Worm (Caenorhabditis elegans) whole organism, L1 larva: ENCODE measurements around the gene F47B8.4.

Experiments used
- C04F5.9 ChIP-seq: sonication (generic microtip); optimal IDR thresholded peaks from 2 replicates; lab custom pipeline; 2016; ENCODE audit warnings: missing genetic modification characterization, missing compliant biosample characterization
- C16A3.4 ChIP-seq: fragments of 150-350 bp; optimal IDR thresholded peaks from 2 replicates; lab custom pipeline; 2014; ENCODE audit warnings: missing biosample characterization, missing genetic modification characterization
- alr-1 ChIP-seq: fragments of 200-800 bp; sonication (Bioruptor generic); optimal IDR thresholded peaks from 2 replicates; lab custom pipeline; 2018; ENCODE audit warnings: borderline replicate concordance, mild to moderate bottlenecking, missing genetic modification characterization, missing compliant biosample characterization
- aly-2 ChIP-seq: fragments of 150-350 bp; optimal IDR thresholded peaks from 2 replicates; lab custom pipeline; 2014; ENCODE audit warnings: missing biosample characterization, missing genetic modification characterization
- blmp-1 ChIP-seq: fragments of 150-350 bp; optimal IDR thresholded peaks from 2 replicates; lab custom pipeline; 2014; ENCODE audit warnings: missing biosample characterization, missing genetic modification characterization
- ceh-63 ChIP-seq: fragments of 200-800 bp; sonication (Bioruptor generic); optimal IDR thresholded peaks from 2 replicates; lab custom pipeline; 2018; ENCODE audit warnings: mild to moderate bottlenecking, missing genetic modification characterization, missing compliant biosample characterization
- ceh-82 ChIP-seq, 3 experiments: fragments of 150-350 bp in 1 of 3; sonication (generic microtip) in 2 of 3; optimal IDR thresholded peaks; 2 replicates each; lab custom pipeline; 2014 to 2017; ENCODE audit warnings: missing biosample characterization in 3 of 3, missing genetic modification characterization in 3 of 3
- ceh-88 ChIP-seq: fragments of 200-800 bp; sonication (Bioruptor generic); IDR thresholded peaks from 2 replicates; pipeline ENCODE4 v1.3.6; 2022; ENCODE audit warnings: missing genetic modification characterization, missing compliant biosample characterization
- dpl-1 ChIP-seq, 3 experiments: fragments of 150-350 bp in 2 of 3; sonication (generic microtip) in 1 of 3; optimal IDR thresholded peaks; 2 replicates each; lab custom pipeline; 2014 to 2017; ENCODE audit warnings: missing biosample characterization in 3 of 3, missing genetic modification characterization in 3 of 3, missing genetic modification reagents in 3 of 3
- dsc-1 ChIP-seq: sonication (generic microtip); optimal IDR thresholded peaks from 2 replicates; lab custom pipeline; 2016; ENCODE audit warnings: mild to moderate bottlenecking, missing genetic modification characterization, missing compliant biosample characterization
- efl-1 ChIP-seq, 4 experiments: fragments of 150-350 bp; optimal IDR thresholded peaks in 3 of 4; peaks in 1 of 4; 1 replicate in 1 of 4; 2 replicates in 3 of 4; lab custom pipeline; 2014; ENCODE audit warnings: missing biosample characterization in 2 of 4, missing genetic modification characterization in 2 of 4, missing genetic modification reagents in 2 of 4
- efl-3 ChIP-seq: fragments of 200-800 bp; sonication (Bioruptor generic); optimal IDR thresholded peaks from 2 replicates; lab custom pipeline; 2018; ENCODE audit warnings: mild to moderate bottlenecking, missing genetic modification characterization, missing compliant biosample characterization
- egl-13 ChIP-seq: sonication (generic microtip); optimal IDR thresholded peaks from 2 replicates; lab custom pipeline; 2016; ENCODE audit warnings: missing genotype, missing genetic modification reagents, missing genetic modification characterization, missing compliant biosample characterization
- elt-2 ChIP-seq: sonication (generic microtip); optimal IDR thresholded peaks from 2 replicates; lab custom pipeline; 2016; ENCODE audit warnings: missing genetic modification characterization, mild to moderate bottlenecking, inconsistent platforms, missing compliant biosample characterization, missing genetic modification reagents
- ets-5 ChIP-seq: fragments of 200-800 bp; sonication (Bioruptor generic); IDR thresholded peaks from 2 replicates; pipeline ENCODE4 v1.3.6; 2022; ENCODE audit warnings: missing genetic modification characterization, missing compliant biosample characterization
- fkh-10 ChIP-seq: sonication (generic microtip); optimal IDR thresholded peaks from 2 replicates; lab custom pipeline; 2017; ENCODE audit warnings: missing biosample characterization, missing genetic modification reagents, missing genetic modification characterization
- fkh-8 ChIP-seq: sonication (generic microtip); optimal IDR thresholded peaks from 2 replicates; lab custom pipeline; 2016; ENCODE audit warnings: mild to moderate bottlenecking, missing genetic modification characterization, missing compliant biosample characterization
- fos-1 ChIP-seq: fragments of 150-350 bp; optimal IDR thresholded peaks from 2 replicates; lab custom pipeline; 2014; ENCODE audit warnings: missing biosample characterization, missing genetic modification characterization
- hlh-17 ChIP-seq: fragments of 200-800 bp; sonication (Bioruptor generic); optimal IDR thresholded peaks from 2 replicates; lab custom pipeline; 2018; ENCODE audit warnings: missing genetic modification characterization, mild to moderate bottlenecking, missing compliant biosample characterization, moderate library complexity, borderline replicate concordance
- irx-1 ChIP-seq: sonication (generic microtip); optimal IDR thresholded peaks from 2 replicates; lab custom pipeline; 2016; ENCODE audit warnings: missing genetic modification characterization, missing compliant biosample characterization
- lin-13 ChIP-seq: fragments of 150-350 bp; optimal IDR thresholded peaks from 2 replicates; lab custom pipeline; 2014; ENCODE audit warnings: missing biosample characterization, missing genetic modification reagents, missing genetic modification characterization
- lin-14 ChIP-seq: fragments of 200-800 bp; sonication (Bioruptor generic); optimal IDR thresholded peaks from 2 replicates; lab custom pipeline; 2018; ENCODE audit warnings: mild to moderate bottlenecking, missing genetic modification characterization, moderate library complexity, missing compliant biosample characterization
- lin-35 ChIP-seq, 2 experiments: fragments of 150-350 bp; optimal IDR thresholded peaks; 2 replicates each; lab custom pipeline; 2014; ENCODE audit warnings: missing biosample characterization in 2 of 2, missing genetic modification characterization in 2 of 2, missing genetic modification reagents in 2 of 2
- lin-39 ChIP-seq: fragments of 150-350 bp; optimal IDR thresholded peaks from 2 replicates; lab custom pipeline; 2014; ENCODE audit warnings: missing biosample characterization, missing genetic modification reagents, missing genetic modification characterization
- lir-3 ChIP-seq: sonication (generic microtip); optimal IDR thresholded peaks from 2 replicates; lab custom pipeline; 2016; ENCODE audit warnings: mild to moderate bottlenecking, missing genetic modification characterization, moderate library complexity, missing compliant biosample characterization; ENCODE audit not compliant: poor library complexity
- mef-2 ChIP-seq: fragments of 150-350 bp; optimal IDR thresholded peaks from 2 replicates; lab custom pipeline; 2014; ENCODE audit warnings: missing biosample characterization, missing genetic modification characterization
- nhr-11 ChIP-seq: fragments of 150-350 bp; optimal IDR thresholded peaks from 2 replicates; lab custom pipeline; 2014; ENCODE audit warnings: missing biosample characterization, missing genetic modification characterization
- nhr-20 ChIP-seq: sonication (generic microtip); optimal IDR thresholded peaks from 2 replicates; lab custom pipeline; 2016; ENCODE audit warnings: mild to moderate bottlenecking, missing genetic modification characterization, missing compliant biosample characterization
- nhr-237 ChIP-seq: fragments of 150-350 bp; optimal IDR thresholded peaks from 2 replicates; lab custom pipeline; 2014; ENCODE audit warnings: missing biosample characterization, missing genetic modification characterization
- nhr-28 ChIP-seq: fragments of 150-350 bp; optimal IDR thresholded peaks from 2 replicates; lab custom pipeline; 2014; ENCODE audit warnings: missing biosample characterization, missing genetic modification characterization
- nhr-47 ChIP-seq: sonication (generic microtip); optimal IDR thresholded peaks from 2 replicates; lab custom pipeline; 2016; ENCODE audit warnings: mild to moderate bottlenecking, missing genetic modification characterization, moderate library complexity, missing compliant biosample characterization
- nhr-71 ChIP-seq: sonication (generic microtip); optimal IDR thresholded peaks from 2 replicates; lab custom pipeline; 2016; ENCODE audit warnings: mild to moderate bottlenecking, missing genetic modification characterization, moderate library complexity, missing compliant biosample characterization
- nhr-76 ChIP-seq: sonication (generic microtip); optimal IDR thresholded peaks from 2 replicates; lab custom pipeline; 2017; ENCODE audit warnings: missing biosample characterization, missing genetic modification characterization
- nhr-90 ChIP-seq: sonication (generic microtip); optimal IDR thresholded peaks from 2 replicates; lab custom pipeline; 2016; ENCODE audit warnings: mild to moderate bottlenecking, missing genetic modification characterization, missing compliant biosample characterization; ENCODE audit not compliant: poor library complexity
- pag-3 ChIP-seq: sonication (generic microtip); optimal IDR thresholded peaks from 2 replicates; lab custom pipeline; 2017; ENCODE audit warnings: missing genetic modification characterization, mild to moderate bottlenecking, missing compliant biosample characterization, antibody characterized with exemption, borderline replicate concordance; ENCODE audit not compliant: insufficient read depth
- pax-3 ChIP-seq: fragments of 200-800 bp; sonication (Bioruptor generic); optimal IDR thresholded peaks from 2 replicates; lab custom pipeline; 2018; ENCODE audit warnings: mild to moderate bottlenecking, missing genetic modification characterization, moderate library complexity, missing compliant biosample characterization
- rnt-1 ChIP-seq: sonication (generic microtip); optimal IDR thresholded peaks from 2 replicates; lab custom pipeline; 2016; ENCODE audit warnings: mild to moderate bottlenecking, missing genetic modification characterization, moderate library complexity, missing compliant biosample characterization
- snpc-4 ChIP-seq: fragments of 150-350 bp; optimal IDR thresholded peaks from 2 replicates; lab custom pipeline; 2014; ENCODE audit warnings: missing biosample characterization, missing genetic modification characterization
- snu-23 ChIP-seq: sonication (generic microtip); optimal IDR thresholded peaks from 2 replicates; lab custom pipeline; 2016; ENCODE audit warnings: missing genetic modification characterization, missing compliant biosample characterization
- sptf-1 ChIP-seq: fragments of 150-350 bp; optimal IDR thresholded peaks from 2 replicates; lab custom pipeline; 2014; ENCODE audit warnings: missing biosample characterization, missing genetic modification characterization
- sup-37 ChIP-seq: fragments of 200-800 bp; sonication (Bioruptor generic); optimal IDR thresholded peaks from 2 replicates; lab custom pipeline; 2018; ENCODE audit warnings: mild to moderate bottlenecking, missing genetic modification characterization, missing compliant biosample characterization
- unc-130 ChIP-seq: fragments of 150-350 bp; optimal IDR thresholded peaks from 2 replicates; lab custom pipeline; 2017; ENCODE audit warnings: missing biosample characterization, missing genetic modification characterization, inconsistent platforms
- unc-62 ChIP-seq: fragments of 150-350 bp; optimal IDR thresholded peaks from 2 replicates; lab custom pipeline; 2014; ENCODE audit warnings: missing biosample characterization, missing genetic modification reagents, missing genetic modification characterization
- unc-86 ChIP-seq: sonication (generic microtip); optimal IDR thresholded peaks from 2 replicates; lab custom pipeline; 2016; ENCODE audit warnings: missing genetic modification characterization, missing compliant biosample characterization
- unc-98 ChIP-seq: fragments of 200-800 bp; sonication (Bioruptor generic); IDR thresholded peaks from 2 replicates; pipeline ENCODE4 v1.3.6; 2022; ENCODE audit warnings: missing genetic modification characterization, missing compliant biosample characterization
- xbp-1 ChIP-seq: sonication (generic microtip); optimal IDR thresholded peaks from 2 replicates; lab custom pipeline; 2016; ENCODE audit warnings: missing genetic modification characterization, missing compliant biosample characterization
- zag-1 ChIP-seq: fragments of 150-350 bp; optimal IDR thresholded peaks from 2 replicates; lab custom pipeline; 2014; ENCODE audit warnings: missing biosample characterization, missing genetic modification characterization
- zip-4 ChIP-seq: fragments of 200-800 bp; sonication (Bioruptor generic); optimal IDR thresholded peaks from 2 replicates; lab custom pipeline; 2018; ENCODE audit warnings: mild to moderate bottlenecking, missing genetic modification characterization, moderate library complexity, missing compliant biosample characterization
- ztf-11 ChIP-seq, 2 experiments: sonication (generic microtip); optimal IDR thresholded peaks; 2 replicates each; lab custom pipeline; 2016 to 2017; ENCODE audit warnings: missing genetic modification characterization in 2 of 2, missing biosample characterization in 1 of 2, missing compliant biosample characterization in 1 of 2
- ztf-4 ChIP-seq: fragments of 150-350 bp; optimal IDR thresholded peaks from 2 replicates; lab custom pipeline; 2014; ENCODE audit warnings: missing biosample characterization, missing genetic modification characterization

F47B8.4 gene

ce11 chrV:14366487-14366962, 42.1 kb upstream of the F47B8.4 start (continued):
- peak; percentile 7 for TF ChIP-seq fkh-8
- TF ChIP-seq lir-3 (tag; lab: Kevin White, UChicago): no peak
- TF ChIP-seq elt-2 (tag; lab: Kevin White, UChicago): no peak
- TF ChIP-seq nhr-28: no peak
- no peak for TF ChIP-seq mef-2 (tag; lab: Kevin White, UChicago)
- TF ChIP-seq irx-1 (tag; lab: Kevin White, UChicago): no peak
- no peak for TF ChIP-seq hlh-17 (GFP tag; lab: Kevin White, UChicago)
- TF ChIP-seq alr-1 (tag; lab: Kevin White, UChicago): no peak
- no peak for TF ChIP-seq xbp-1 (tag; lab: Kevin White, UChicago)
- TF ChIP-seq ceh-63: no peak
- TF ChIP-seq snpc-4 (tag; lab: Kevin White, UChicago): no peak
- TF ChIP-seq ztf-11 (tag; optimal IDR thresholded peaks at IDR 0.05; lab: Kevin White, UChicago): no peak
- TF ChIP-seq ets-5 (GFP tag; lab: Robert Waterston, UW): no peak
- peak; percentile 31 for TF ChIP-seq nhr-47 (tag; lab: Kevin White, UChicago)
- no peak for TF ChIP-seq ztf-4
- no peak for TF ChIP-seq nhr-90 (tag; lab: Kevin White, UChicago)
- TF ChIP-seq efl-3 (GFP tag; lab: Kevin White, UChicago): no peak
- TF ChIP-seq unc-86 (tag; lab: Kevin White, UChicago): no peak
- no peak for TF ChIP-seq snu-23
- no peak for TF ChIP-seq nhr-71
- no peak for TF ChIP-seq C04F5.9
- no peak for TF ChIP-seq ceh-88 (GFP tag; lab: Robert Waterston, UW)
- no peak for TF ChIP-seq sptf-1 (tag; lab: Kevin White, UChicago)
- TF ChIP-seq nhr-76: no peak
- TF ChIP-seq unc-98 (GFP tag; lab: Robert Waterston, UW): no peak
- no peak for TF ChIP-seq lin-13 (GFP tag; lab: Kevin White, UChicago)
- no peak for TF ChIP-seq unc-62 (GFP tag; lab: Kevin White, UChicago)
- no peak for TF ChIP-seq dpl-1 (GFP tag; optimal IDR thresholded peaks at IDR 0.05; lab: Kevin White, UChicago)
- TF ChIP-seq pag-3 (tag; lab: Kevin White, UChicago): no peak
- no peak for TF ChIP-seq egl-13
- no peak for TF ChIP-seq C16A3.4 (tag; lab: Kevin White, UChicago)
- TF ChIP-seq pax-3 (tag; lab: Kevin White, UChicago): peak; percentile 41
- TF ChIP-seq zag-1 (tag; lab: Kevin White, UChicago): no peak
- peak; percentile 66 for TF ChIP-seq lin-14 (GFP tag; lab: Kevin White, UChicago)
- no peak for TF ChIP-seq aly-2 (tag; lab: Kevin White, UChicago)
- TF ChIP-seq efl-1 (optimal IDR thresholded peaks at IDR 0.05; lab: Kevin White, UChicago): no peak
- no peak for TF ChIP-seq efl-1 (GFP tag; optimal IDR thresholded peaks at IDR 0.05 in 1 of 2; lab: Kevin White, UChicago)
- TF ChIP-seq nhr-11: no peak
- no peak for TF ChIP-seq fos-1 (tag; lab: Kevin White, UChicago)
- TF ChIP-seq fkh-10: peak; percentile 66
- peak in 1 of 2 experiments; percentile 2 for TF ChIP-seq lin-35 (GFP tag; optimal IDR thresholded peaks at IDR 0.05; lab: Kevin White, UChicago)

ce11 chrV:14364586-14365248, 40.2 kb upstream of the F47B8.4 start:
- TF ChIP-seq C16A3.4 (tag; lab: Kevin White, UChicago) (no peak), unc-130 (tag; lab: Kevin White, UChicago) (no peak), blmp-1 (tag; lab: Kevin White, UChicago) (no peak), rnt-1 (tag; lab: Kevin White, UChicago) (no peak), zag-1 (tag; lab: Kevin White, UChicago) (no peak), ceh-82 (tag; optimal IDR thresholded peaks at IDR 0.05; lab: Kevin White, UChicago) (no peak), nhr-76 (no peak), nhr-237 (tag; lab: Kevin White, UChicago) (no peak), zip-4 (GFP tag; lab: Kevin White, UChicago) (no peak), xbp-1 (tag; lab: Kevin White, UChicago) (no peak), ceh-63 (no peak), dsc-1 (tag; lab: Kevin White, UChicago) (no peak), lin-35 (GFP tag; optimal IDR thresholded peaks at IDR 0.05; lab: Kevin White, UChicago) (no peak), nhr-20 (tag; lab: Kevin White, UChicago) (no peak), C04F5.9 (no peak), sup-37 (no peak), dpl-1 (GFP tag; optimal IDR thresholded peaks at IDR 0.05; lab: Kevin White, UChicago) (no peak), lin-39 (tag; lab: Kevin White, UChicago) (no peak), irx-1 (tag; lab: Kevin White, UChicago) (no peak), fos-1 (tag; lab: Kevin White, UChicago) (no peak)
